Worm (Caenorhabditis elegans) whole organism, L2 larva: ENCODE data around the gene W06G6.15.

Experiments
- R02D3.7 ChIP-seq: fragments of 150-350 bp; optimal IDR thresholded peaks from 2 replicates; lab custom pipeline; 2014; ENCODE audit warnings: missing biosample characterization, missing genetic modification characterization
- ZK546.5 ChIP-seq: sonication (generic microtip); optimal IDR thresholded peaks from 2 replicates; lab custom pipeline; 2017; ENCODE audit warnings: missing biosample characterization, missing genetic modification characterization
- blmp-1 ChIP-seq: sonication (generic microtip); optimal IDR thresholded peaks from 2 replicates; lab custom pipeline; 2017; ENCODE audit warnings: missing genetic modification characterization, mild to moderate bottlenecking, missing compliant biosample characterization, antibody characterized with exemption, moderate library complexity; ENCODE audit not compliant: insufficient read depth
- ceh-82 ChIP-seq: fragments of 150-350 bp; optimal IDR thresholded peaks from 2 replicates; lab custom pipeline; 2014; ENCODE audit warnings: missing biosample characterization, missing genetic modification characterization
- mdl-1 ChIP-seq, 2 experiments: fragments of 150-350 bp in 1 of 2; sonication (generic microtip) in 1 of 2; optimal IDR thresholded peaks; 2 replicates each; lab custom pipeline; 2017; ENCODE audit warnings: missing biosample characterization in 2 of 2, missing genetic modification characterization in 2 of 2
- skn-1 ChIP-seq: sonication (generic microtip); optimal IDR thresholded peaks from 2 replicates; lab custom pipeline; 2017; ENCODE audit warnings: missing biosample characterization, missing genetic modification characterization
- snpc-4 ChIP-seq: fragments of 150-350 bp; optimal IDR thresholded peaks from 2 replicates; lab custom pipeline; 2014; ENCODE audit warnings: missing biosample characterization, missing genetic modification characterization
- unc-39 ChIP-seq: fragments of 150-350 bp; optimal IDR thresholded peaks from 2 replicates; lab custom pipeline; 2014; ENCODE audit warnings: missing biosample characterization, missing genetic modification characterization
- unc-62 ChIP-seq: fragments of 150-350 bp; optimal IDR thresholded peaks from 2 replicates; lab custom pipeline; 2014; ENCODE audit warnings: missing biosample characterization, missing genetic modification reagents, missing genetic modification characterization

- no peak for TF ChIP-seq R02D3.7 (tag; lab: Kevin White, UChicago)
- TF ChIP-seq ceh-82 = no peak
- no peak for TF ChIP-seq ZK546.5 (tag; lab: Kevin White, UChicago)
- no peak for TF ChIP-seq unc-39
- TF ChIP-seq mdl-1 (tag; optimal IDR thresholded peaks at IDR 0.05; lab: Kevin White, UChicago) = no peak
- TF ChIP-seq unc-62 (GFP tag; lab: Kevin White, UChicago) = no peak
- TF ChIP-seq blmp-1 (tag; lab: Kevin White, UChicago) = no peak
- TF ChIP-seq snpc-4 (tag; lab: Kevin White, UChicago) = no peak
- TF ChIP-seq skn-1 = no peak
These were observed 5.9 kb upstream of the W06G6.15 start, which contains the start of gene W06G6.20 for ce11 chrV:16648317-16649018.
